Fruit fly (Drosophila melanogaster): ENCODE measurements around the gene Amt.

Gene Amt

dm6 chr3R:15218824-15219576 lies 29.9 kb downstream of the Amt start, which contains the start of the genes SIDL and CG12241 (continued):
- no peak for TF ChIP-seq gcm2 (GFP tag; optimal IDR thresholded peaks at IDR 0.05)
- TF ChIP-seq jing (GFP tag; optimal IDR thresholded peaks at IDR 0.05), result no peak
- peak; percentile 69 for TF ChIP-seq pum (GFP tag; optimal IDR thresholded peaks at IDR 0.05)
- TF ChIP-seq ewg (GFP tag; optimal IDR thresholded peaks at IDR 0.05), result no peak
- peak; percentile 20; the same call in 1 of the 2 replicates for TF ChIP-seq esg (GFP tag; conservative IDR thresholded peaks at IDR 0.05)
- TF ChIP-seq CG16815 (GFP tag; optimal IDR thresholded peaks at IDR 0.05), result peak; percentile 25
- no peak for TF ChIP-seq eve (GFP tag; optimal IDR thresholded peaks at IDR 0.05)
- peak; percentile 39 for TF ChIP-seq CG15696 (tag; optimal IDR thresholded peaks at IDR 0.05)
- TF ChIP-seq Chrac-16 (GFP tag; optimal IDR thresholded peaks at IDR 0.05), result peak; percentile 63
- peak; percentile 66 for TF ChIP-seq unpg (GFP tag; optimal IDR thresholded peaks at IDR 0.05)
- TF ChIP-seq Hmr (GFP tag; optimal IDR thresholded peaks at IDR 0.05), result no peak
- TF ChIP-seq CG1832 (GFP tag; optimal IDR thresholded peaks at IDR 0.05), result no peak
- TF ChIP-seq BEAF-32 (GFP tag; optimal IDR thresholded peaks at IDR 0.05), result peak; percentile 59
- TF ChIP-seq CG7271 (tag; optimal IDR thresholded peaks at IDR 0.05), result peak; percentile 31
- TF ChIP-seq CG12219 (GFP tag; optimal IDR thresholded peaks at IDR 0.05), result no peak
- TF ChIP-seq cg (GFP tag; optimal IDR thresholded peaks at IDR 0.05), result no peak
- TF ChIP-seq ftz-f1 (GFP tag; optimal IDR thresholded peaks at IDR 0.05), result peak; percentile 60
- TF ChIP-seq H2.0 (GFP tag; IDR thresholded peaks at IDR 0.05), result 0 out of 2 replicates have a peak, but pooled peaks have one; percentile 13
- peak; percentile 92 for TF ChIP-seq NFAT (GFP tag; IDR thresholded peaks at IDR 0.05)
- TF ChIP-seq H15 (GFP tag; IDR thresholded peaks at IDR 0.05), result peak; percentile 91
- TF ChIP-seq CG6654 (GFP tag; optimal IDR thresholded peaks at IDR 0.05), result no peak
- TF ChIP-seq Sox102F (GFP tag; optimal IDR thresholded peaks at IDR 0.05), result no peak
- TF ChIP-seq ems (GFP tag; optimal IDR thresholded peaks at IDR 0.05), result peak; percentile 84
- TF ChIP-seq fu2 (GFP tag; optimal IDR thresholded peaks at IDR 0.05), result peak; percentile 19
- peak; percentile 82 for TF ChIP-seq ro (GFP tag; IDR thresholded peaks at IDR 0.05)
- peak; percentile 70 for TF ChIP-seq CG4360 (GFP tag; IDR thresholded peaks at IDR 0.05)
- TF ChIP-seq ato (GFP tag; IDR thresholded peaks at IDR 0.05; ENCODE audit: partially characterized antibody), result no peak
- TF ChIP-seq lmd (GFP tag; IDR thresholded peaks at IDR 0.05), result peak; percentile 93
- TF ChIP-seq Doc3 (GFP tag; IDR thresholded peaks at IDR 0.05; ENCODE audit: partially characterized antibody), result no peak
- no peak for TF ChIP-seq pita (GFP tag; optimal IDR thresholded peaks at IDR 0.05)
- TF ChIP-seq pfk (GFP tag; optimal IDR thresholded peaks at IDR 0.05), result no peak
- TF ChIP-seq aop (GFP tag; IDR thresholded peaks at IDR 0.05), result no peak
- TF ChIP-seq unc-4 (GFP tag; IDR thresholded peaks at IDR 0.05; ENCODE audit: partially characterized antibody), result 0 out of 2 replicates have a peak, but pooled peaks have one; percentile 44
- TF ChIP-seq mam (GFP tag; optimal IDR thresholded peaks at IDR 0.05), result peak; percentile 92
- no peak for TF ChIP-seq CG5180 (GFP tag; optimal IDR thresholded peaks at IDR 0.05)
- TF ChIP-seq Sin3A (optimal IDR thresholded peaks at IDR 0.05), result no peak
- TF ChIP-seq Hr3 (GFP tag; optimal IDR thresholded peaks at IDR 0.05), result peak; percentile 70
- TF ChIP-seq CG7928 (GFP tag; optimal IDR thresholded peaks at IDR 0.05), result peak; percentile 85
- peak; percentile 71 for TF ChIP-seq CG34376 (GFP tag; optimal IDR thresholded peaks at IDR 0.05)
- TF ChIP-seq stwl (tag; optimal IDR thresholded peaks at IDR 0.05), result peak; percentile 16
- peak; percentile 79 for TF ChIP-seq CG4424 (GFP tag; optimal IDR thresholded peaks at IDR 0.05)
- TF ChIP-seq CG30020 (tag; optimal IDR thresholded peaks at IDR 0.05), result peak; percentile 42
- TF ChIP-seq zf30C (GFP tag; optimal IDR thresholded peaks at IDR 0.05), result no peak
- peak; percentile 44 for TF ChIP-seq CG3407 (GFP tag; optimal IDR thresholded peaks at IDR 0.05)
- TF ChIP-seq jumu (GFP tag; optimal IDR thresholded peaks at IDR 0.05), result peak; percentile 79
- peak; percentile 57 for TF ChIP-seq CG6683 (GFP tag; optimal IDR thresholded peaks at IDR 0.05)
- no peak for TF ChIP-seq Hey (tag; optimal IDR thresholded peaks at IDR 0.05)
- peak; percentile 25 for TF ChIP-seq tx (GFP tag; optimal IDR thresholded peaks at IDR 0.05)
- TF ChIP-seq CG12104 (GFP tag; optimal IDR thresholded peaks at IDR 0.05), result peak; percentile 66

Measured in whole organism, embryonic.